Fruit fly (Drosophila melanogaster) whole organism: ENCODE results near the gene AIF.

Experiments used
- psq ChIP-seq: fragments of >200 bp; optimal IDR thresholded peaks from 2 replicates; lab custom pipeline; 2017
- usp ChIP-seq: fragments of >200 bp; optimal IDR thresholded peaks from 2 replicates; lab custom pipeline; 2017; ENCODE audit warnings: missing biosample characterization, missing genetic modification characterization, mixed read lengths

DNA sequence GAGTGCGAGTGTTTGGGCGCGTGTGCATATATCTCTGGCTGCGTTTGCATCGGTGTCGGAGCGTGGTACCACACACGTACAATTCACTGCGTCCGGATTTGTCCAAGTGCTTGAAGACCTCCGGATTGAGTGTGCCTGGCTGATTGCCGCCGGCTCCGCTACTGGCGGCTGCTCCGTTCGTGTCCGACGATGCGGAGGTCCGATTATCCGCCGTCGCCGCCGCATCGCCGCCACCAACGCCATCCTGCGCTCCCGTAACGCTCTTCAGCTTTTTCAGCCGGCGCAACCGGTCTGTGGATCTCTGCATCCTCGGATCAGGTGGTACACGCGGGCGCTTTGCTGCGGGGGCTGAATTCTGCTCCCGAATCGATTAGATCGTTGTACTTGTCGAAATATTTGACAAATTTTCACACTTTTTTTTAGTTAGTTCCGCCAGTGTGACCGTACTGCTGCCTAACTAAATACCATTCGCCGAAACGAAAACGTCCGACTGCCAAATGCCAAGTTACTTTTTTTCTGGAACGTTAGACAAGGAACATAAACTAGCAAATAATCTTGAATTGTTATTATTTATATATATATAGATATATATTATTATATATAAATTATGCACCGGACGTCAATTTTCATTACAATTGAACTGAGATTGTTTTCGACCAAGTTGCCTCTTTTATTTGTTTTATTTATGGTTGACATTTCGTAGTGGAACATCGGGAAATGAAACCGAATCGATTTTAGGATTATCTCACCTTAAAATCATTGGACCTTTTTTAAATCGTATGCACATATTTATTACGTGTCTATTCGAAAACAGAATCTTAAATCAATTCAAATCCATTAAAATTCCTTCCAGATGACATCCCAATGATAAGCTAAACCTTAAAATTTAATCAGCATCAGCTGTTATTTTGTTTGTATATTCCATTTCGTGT lies 6.6 kb upstream of the AIF start, which contains the start of gene tho2:
- TF ChIP-seq psq (lab: Kevin White, UChicago) (no peak), usp (GFP tag; lab: Kevin White, UChicago) (no peak)
